Fruit fly (Drosophila melanogaster) whole organism: ENCODE measurements around the gene Gr22a.

Experiments used
- CG8478 ChIP-seq: fragments of >200 bp; optimal IDR thresholded peaks from 2 replicates; lab custom pipeline; 2018; ENCODE audit warnings: inconsistent platforms
- Dll ChIP-seq: fragments of >200 bp; optimal IDR thresholded peaks from 2 replicates; lab custom pipeline; 2017
- EcR ChIP-seq, 2 experiments: fragments of >200 bp; optimal IDR thresholded peaks; 2 replicates each; lab custom pipeline; 2017; ENCODE audit warnings: missing biosample characterization in 2 of 2, missing genetic modification characterization in 2 of 2, missing genetic modification reagents in 2 of 2
- pan ChIP-seq: fragments of >200 bp; optimal IDR thresholded peaks from 2 replicates; lab custom pipeline; 2017
- psq ChIP-seq: fragments of >200 bp; optimal IDR thresholded peaks from 2 replicates; lab custom pipeline; 2017
- usp ChIP-seq: fragments of >200 bp; optimal IDR thresholded peaks from 2 replicates; lab custom pipeline; 2017; ENCODE audit warnings: missing biosample characterization, missing genetic modification characterization, mixed read lengths

Gr22a gene

dm6 chr2L:1794817-1795216, at the start of gene Gr22a:
Gr22a (minus strand) TSS chr2L:1794917.
- TF ChIP-seq psq (lab: Kevin White, UChicago) (no peak), pan (no peak), CG8478 (no peak), EcR (GFP tag; optimal IDR thresholded peaks at IDR 0.05; lab: Kevin White, UChicago) (no peak), Dll (lab: Kevin White, UChicago) (no peak), usp (GFP tag; lab: Kevin White, UChicago) (no peak)

dm6 chr2L:1839019-1839418, 44.3 kb upstream of the Gr22a start:
- TF ChIP-seq CG8478 (no peak), psq (lab: Kevin White, UChicago) (no peak), EcR (GFP tag; optimal IDR thresholded peaks at IDR 0.05; lab: Kevin White, UChicago) (no peak), usp (GFP tag; lab: Kevin White, UChicago) (no peak)

dm6 chr2L:1837717-1838368, 43.1 kb upstream of the Gr22a start:
- TF ChIP-seq usp (GFP tag; lab: Kevin White, UChicago) (no peak), CG8478 (no peak), pan (no peak)

- no peak for TF ChIP-seq Dll (lab: Kevin White, UChicago)
- no peak for TF ChIP-seq EcR (GFP tag; optimal IDR thresholded peaks at IDR 0.05; lab: Kevin White, UChicago)
- no peak for TF ChIP-seq usp (GFP tag; lab: Kevin White, UChicago)
- no peak for TF ChIP-seq psq (lab: Kevin White, UChicago)
- TF ChIP-seq pan = no peak
- no peak for TF ChIP-seq CG8478
Observed at dm6 chr2L:1836238-1836637, 41.5 kb upstream of the Gr22a start, which contains the start of gene wry. wry (plus strand) TSS chr2L:1836538.

dm6 chr2L:1832465-1832864, 37.7 kb upstream of the Gr22a start, which contains the start of gene c-cup:
c-cup (minus strand) TSS chr2L:1832565.
- TF ChIP-seq EcR (GFP tag; optimal IDR thresholded peaks at IDR 0.05; lab: Kevin White, UChicago) (no peak), Dll (lab: Kevin White, UChicago) (no peak), usp (GFP tag; lab: Kevin White, UChicago) (no peak), CG8478 (no peak), psq (lab: Kevin White, UChicago) (no peak), pan (no peak)

dm6 chr2L:1828282-1828681, 33.6 kb upstream of the Gr22a start:
- TF ChIP-seq usp (GFP tag; lab: Kevin White, UChicago) = no peak

- no peak for TF ChIP-seq psq (lab: Kevin White, UChicago)
- TF ChIP-seq CG8478 = no peak
- no peak for TF ChIP-seq pan
- TF ChIP-seq Dll (lab: Kevin White, UChicago) = no peak
Observed at dm6 chr2L:1826400-1826799, 31.7 kb upstream of the Gr22a start, which contains the start of gene CG31664. CG31664 (minus strand) TSS chr2L:1826500.

dm6 chr2L:1823231-1823630, 28.5 kb upstream of the Gr22a start, which contains the start of gene CG31933:
CG31933 (minus strand) TSS chr2L:1823331.
- no peak for TF ChIP-seq EcR (GFP tag; optimal IDR thresholded peaks at IDR 0.05; lab: Kevin White, UChicago)
- TF ChIP-seq psq (lab: Kevin White, UChicago) = no peak
- TF ChIP-seq usp (GFP tag; lab: Kevin White, UChicago) = no peak
- TF ChIP-seq CG8478 = no peak
- TF ChIP-seq Dll (lab: Kevin White, UChicago) = no peak
- no peak for TF ChIP-seq pan

- TF ChIP-seq psq (lab: Kevin White, UChicago) (no peak), Dll (lab: Kevin White, UChicago) (no peak), pan (no peak)
Observed at dm6 chr2L:1793168-1793567, 1.5 kb downstream of the Gr22a start, which contains the start of gene Gr22b. Gr22b (minus strand) TSS chr2L:1793268.

dm6 chr2L:1791723-1792122, 3.0 kb downstream of the Gr22a start, which contains the start of gene Gr22c:
Gr22c (minus strand) TSS chr2L:1791823.
- TF ChIP-seq EcR (GFP tag; optimal IDR thresholded peaks at IDR 0.05; lab: Kevin White, UChicago) (no peak), CG8478 (no peak), usp (GFP tag; lab: Kevin White, UChicago) (no peak), psq (lab: Kevin White, UChicago) (no peak), Dll (lab: Kevin White, UChicago) (no peak), pan (no peak)

- no peak for TF ChIP-seq EcR (GFP tag; optimal IDR thresholded peaks at IDR 0.05; lab: Kevin White, UChicago)
- no peak for TF ChIP-seq Dll (lab: Kevin White, UChicago)
- TF ChIP-seq CG8478 = no peak
- TF ChIP-seq pan = no peak
- no peak for TF ChIP-seq usp (GFP tag; lab: Kevin White, UChicago)
Observed at dm6 chr2L:1790261-1790660, 4.5 kb downstream of the Gr22a start, which contains the start of gene Gr22d. Gr22d (minus strand) TSS chr2L:1790361.

- TF ChIP-seq CG8478 = no peak
- no peak for TF ChIP-seq Dll (lab: Kevin White, UChicago)
- TF ChIP-seq pan = no peak
- no peak for TF ChIP-seq EcR (GFP tag; optimal IDR thresholded peaks at IDR 0.05; lab: Kevin White, UChicago)
- no peak for TF ChIP-seq psq (lab: Kevin White, UChicago)
- no peak for TF ChIP-seq usp (GFP tag; lab: Kevin White, UChicago)
Observed at dm6 chr2L:1787929-1788328, 6.8 kb downstream of the Gr22a start.

dm6 chr2L:1783762-1784161, 11.0 kb downstream of the Gr22a start, which contains the start of gene Gr22e:
Gr22e (plus strand) TSS chr2L:1784062.
- TF ChIP-seq EcR (GFP tag; optimal IDR thresholded peaks at IDR 0.05; lab: Kevin White, UChicago) (no peak), usp (GFP tag; lab: Kevin White, UChicago) (no peak), Dll (lab: Kevin White, UChicago) (no peak), psq (lab: Kevin White, UChicago) (no peak), CG8478 (no peak), pan (no peak)
